Comparison of ENCODE assay signal across 3 worm cellular contexts in the genomic region with DNA sequence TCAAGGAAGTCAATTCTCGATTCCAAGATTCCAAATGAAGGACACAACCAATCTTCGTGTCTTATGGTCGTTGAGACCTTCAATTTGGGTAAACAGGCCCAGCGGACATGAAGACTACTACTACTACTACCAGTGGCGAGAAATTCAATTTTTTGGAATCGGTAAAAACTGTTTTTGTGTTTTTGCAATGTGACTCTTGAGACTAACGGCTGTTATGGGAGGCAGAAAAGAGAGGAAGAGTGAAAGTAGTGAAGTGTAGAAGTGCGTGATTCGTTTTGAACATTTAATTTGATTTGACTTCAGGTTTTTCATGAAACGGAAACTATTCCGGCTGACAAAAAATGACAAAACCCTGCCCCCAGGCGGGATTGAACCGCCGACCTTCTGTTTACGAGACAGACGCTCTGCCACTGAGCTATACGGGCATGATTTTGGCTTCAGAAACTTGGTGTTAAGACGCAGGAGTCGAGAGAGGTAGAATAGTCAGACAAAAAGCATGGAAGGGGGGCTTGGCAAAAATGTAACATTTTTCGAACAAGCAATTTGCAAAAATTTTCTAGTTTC.
A peak's percentile ranks its signal among the peaks of the same experiment; 100 is the strongest.
TF ChIP-seq lines count a peak whose summit lies in the region.

No protein-coding gene starts in this region.

TF ChIP-seq in whole organism, L1 larva, 84 proteins besides CTCF, POLR2A, EP300 and RAD21 (continued from another document and continues in another):
- no peak for TF ChIP-seq zip-4 (GFP tag; optimal IDR thresholded peaks at IDR 0.05; lab: Kevin White, UChicago)
- no peak for TF ChIP-seq ama-1 (optimal IDR thresholded peaks at IDR 0.05; lab: Kevin White, UChicago)
- peak; percentile 56 for TF ChIP-seq jun-1 (tag; optimal IDR thresholded peaks at IDR 0.05; lab: Kevin White, UChicago)
- peak in 1 of 2 experiments; percentile 36 for TF ChIP-seq mdl-1 (tag; optimal IDR thresholded peaks at IDR 0.05; lab: Kevin White, UChicago)
- no peak for TF ChIP-seq egl-27 (tag; optimal IDR thresholded peaks at IDR 0.05; lab: Kevin White, UChicago)
- no peak for TF ChIP-seq pag-3 (tag; optimal IDR thresholded peaks at IDR 0.05; lab: Kevin White, UChicago; ENCODE audit: borderline replicate concordance, insufficient read depth)
- no peak for TF ChIP-seq lin-13 (GFP tag; optimal IDR thresholded peaks at IDR 0.05; lab: Kevin White, UChicago)
- TF ChIP-seq dpl-1 (GFP tag; optimal IDR thresholded peaks at IDR 0.05; lab: Kevin White, UChicago) = peak in 2 of 3 experiments; percentile 25
- peak; percentile 57 for TF ChIP-seq lin-14 (GFP tag; optimal IDR thresholded peaks at IDR 0.05; lab: Kevin White, UChicago)
- no peak for TF ChIP-seq sup-37 (GFP tag; optimal IDR thresholded peaks at IDR 0.05; lab: Kevin White, UChicago)
- TF ChIP-seq snu-23 (GFP tag; optimal IDR thresholded peaks at IDR 0.05; lab: Kevin White, UChicago) = peak; percentile 61
- no peak for TF ChIP-seq nhr-11 (tag; optimal IDR thresholded peaks at IDR 0.05; lab: Kevin White, UChicago)
- peak; percentile 25 to 66 for TF ChIP-seq lsy-2 (tag; optimal IDR thresholded peaks at IDR 0.05; lab: Kevin White, UChicago)
- no peak for TF ChIP-seq irx-1 (tag; optimal IDR thresholded peaks at IDR 0.05; lab: Kevin White, UChicago)
- no peak for TF ChIP-seq nhr-237 (tag; optimal IDR thresholded peaks at IDR 0.05; lab: Kevin White, UChicago)
- TF ChIP-seq elt-3 (tag; optimal IDR thresholded peaks at IDR 0.05; lab: Kevin White, UChicago) = no peak
- no peak for TF ChIP-seq isw-1 (GFP tag; IDR thresholded peaks at IDR 0.05; lab: Robert Waterston, UW)
- peak; percentile 52 for TF ChIP-seq fkh-8 (tag; optimal IDR thresholded peaks at IDR 0.05; lab: Kevin White, UChicago)
- TF ChIP-seq sptf-1 (tag; optimal IDR thresholded peaks at IDR 0.05; lab: Kevin White, UChicago) = no peak
- no peak for TF ChIP-seq unc-98 (GFP tag; IDR thresholded peaks at IDR 0.05; lab: Robert Waterston, UW)
- TF ChIP-seq C34B4.2 (tag; optimal IDR thresholded peaks at IDR 0.05; lab: Kevin White, UChicago) = no peak
- TF ChIP-seq tlp-1 (tag; optimal IDR thresholded peaks at IDR 0.05; lab: Kevin White, UChicago) = no peak
- no peak for TF ChIP-seq ztf-4 (tag; optimal IDR thresholded peaks at IDR 0.05; lab: Kevin White, UChicago)
- no peak for TF ChIP-seq xbp-1 (tag; optimal IDR thresholded peaks at IDR 0.05; lab: Kevin White, UChicago)
- TF ChIP-seq nhr-19 (GFP tag; conservative IDR thresholded peaks at IDR 0.05; lab: Robert Waterston, UW) = peak; percentile 25
- peak; percentile 55 for TF ChIP-seq nhr-77 (tag; optimal IDR thresholded peaks at IDR 0.05; lab: Kevin White, UChicago)
- TF ChIP-seq unc-62 (GFP tag; optimal IDR thresholded peaks at IDR 0.05; lab: Kevin White, UChicago) = no peak
- TF ChIP-seq lin-35 (GFP tag; optimal IDR thresholded peaks at IDR 0.05; lab: Kevin White, UChicago) = peak; percentile 30 to 75
- peak; percentile 69 for TF ChIP-seq nhr-47 (tag; optimal IDR thresholded peaks at IDR 0.05; lab: Kevin White, UChicago)
- TF ChIP-seq C16A3.4 (tag; optimal IDR thresholded peaks at IDR 0.05; lab: Kevin White, UChicago) = peak; percentile 48
- TF ChIP-seq rnt-1 (tag; optimal IDR thresholded peaks at IDR 0.05; lab: Kevin White, UChicago) = peak; percentile 63
- TF ChIP-seq hlh-17 (GFP tag; optimal IDR thresholded peaks at IDR 0.05; lab: Kevin White, UChicago; ENCODE audit: borderline replicate concordance) = no peak
- TF ChIP-seq sox-4 (tag; optimal IDR thresholded peaks at IDR 0.05; lab: Kevin White, UChicago) = no peak
- TF ChIP-seq ets-5 (GFP tag; IDR thresholded peaks at IDR 0.05; lab: Robert Waterston, UW) = no peak
- no peak for TF ChIP-seq aly-2 (tag; optimal IDR thresholded peaks at IDR 0.05; lab: Kevin White, UChicago)
- TF ChIP-seq swsn-7 (tag; optimal IDR thresholded peaks at IDR 0.05; lab: Kevin White, UChicago) = peak; percentile 29
- TF ChIP-seq elt-2 (tag; optimal IDR thresholded peaks at IDR 0.05; lab: Kevin White, UChicago) = peak; percentile 18
- TF ChIP-seq ceh-82 (tag; optimal IDR thresholded peaks at IDR 0.05; lab: Kevin White, UChicago) = peak in 1 of 3 experiments; percentile 57
- no peak for TF ChIP-seq C04F5.9 (tag; optimal IDR thresholded peaks at IDR 0.05; lab: Kevin White, UChicago)
- TF ChIP-seq ceh-63 (GFP tag; optimal IDR thresholded peaks at IDR 0.05; lab: Kevin White, UChicago) = no peak
- no peak for TF ChIP-seq snpc-4 (tag; optimal IDR thresholded peaks at IDR 0.05; lab: Kevin White, UChicago)
- no peak for TF ChIP-seq zag-1 (tag; optimal IDR thresholded peaks at IDR 0.05; lab: Kevin White, UChicago)

TF ChIP-seq in whole organism, L4 larva, 104 proteins besides CTCF, POLR2A, EP300 and RAD21 (continued from another document and continues in another):
- TF ChIP-seq fkh-10 (GFP tag; optimal IDR thresholded peaks at IDR 0.05; lab: Kevin White, UChicago) = peak; percentile 30
- TF ChIP-seq daf-8 (GFP tag; IDR thresholded peaks at IDR 0.05; lab: Robert Waterston, UW) = no peak
- TF ChIP-seq T26A8.4 (GFP tag; IDR thresholded peaks at IDR 0.05; lab: Robert Waterston, UW) = peak; percentile 83
- no peak for TF ChIP-seq lin-15B (tag; optimal IDR thresholded peaks at IDR 0.05; lab: Kevin White, UChicago)
- no peak for TF ChIP-seq daf-19 (GFP tag; conservative IDR thresholded peaks at IDR 0.05; lab: Robert Waterston, UW)
- TF ChIP-seq nhr-11 (tag; optimal IDR thresholded peaks at IDR 0.05; lab: Kevin White, UChicago) = no peak
- no peak for TF ChIP-seq ceh-28 (tag; optimal IDR thresholded peaks at IDR 0.05; lab: Kevin White, UChicago)
- no peak for TF ChIP-seq lin-39 (tag; optimal IDR thresholded peaks at IDR 0.05; lab: Kevin White, UChicago)
- TF ChIP-seq php-3 (GFP tag; IDR thresholded peaks at IDR 0.05; lab: Robert Waterston, UW) = peak; percentile 50; the same call in 1 of the 2 replicates
- peak; percentile 91 for TF ChIP-seq egl-43 (GFP tag; IDR thresholded peaks at IDR 0.05; lab: Robert Waterston, UW)
- peak in 1 of 2 experiments; percentile 64 for TF ChIP-seq lsy-2 (tag; optimal IDR thresholded peaks at IDR 0.05; lab: Kevin White, UChicago)
- TF ChIP-seq jun-1 (tag; optimal IDR thresholded peaks at IDR 0.05; lab: Kevin White, UChicago) = no peak
- no peak for TF ChIP-seq zag-1 (tag; optimal IDR thresholded peaks at IDR 0.05; lab: Kevin White, UChicago)
- TF ChIP-seq Y5F2A.4 (GFP tag; optimal IDR thresholded peaks at IDR 0.05; lab: Kevin White, UChicago) = peak; percentile 45
- TF ChIP-seq dpl-1 (GFP tag; optimal IDR thresholded peaks at IDR 0.05; lab: Kevin White, UChicago) = peak; percentile 53
- TF ChIP-seq rbr-2 (tag; optimal IDR thresholded peaks at IDR 0.05; lab: Kevin White, UChicago) = peak; percentile 30
- TF ChIP-seq dmd-8 (GFP tag; IDR thresholded peaks at IDR 0.05; lab: Robert Waterston, UW) = peak; percentile 79
- no peak for TF ChIP-seq ztf-11 (tag; optimal IDR thresholded peaks at IDR 0.05; lab: Kevin White, UChicago)
- no peak for TF ChIP-seq tag-97 (GFP tag; IDR thresholded peaks at IDR 0.05; lab: Robert Waterston, UW)
- peak; percentile 75 for TF ChIP-seq mes-2 (tag; optimal IDR thresholded peaks at IDR 0.05; lab: Kevin White, UChicago; ENCODE audit: poor library complexity, severe bottlenecking)
- peak; percentile 50 for TF ChIP-seq F49E8.2 (tag; optimal IDR thresholded peaks at IDR 0.05; lab: Kevin White, UChicago; ENCODE audit: borderline replicate concordance)
- TF ChIP-seq vab-7 (GFP tag; IDR thresholded peaks at IDR 0.05; lab: Robert Waterston, UW) = peak; percentile 79
- no peak for TF ChIP-seq zip-2 (tag; optimal IDR thresholded peaks at IDR 0.05; lab: Kevin White, UChicago)
- TF ChIP-seq nhr-25 (tag; optimal IDR thresholded peaks at IDR 0.05; lab: Kevin White, UChicago; ENCODE audit: borderline replicate concordance, insufficient read depth) = peak; percentile 18
- no peak for TF ChIP-seq ces-1 (GFP tag; optimal IDR thresholded peaks at IDR 0.05; lab: Kevin White, UChicago)
- TF ChIP-seq nhr-41 (GFP tag; IDR thresholded peaks at IDR 0.05; lab: Robert Waterston, UW) = 0 out of 2 replicates have a peak, but pooled peaks have one; percentile 20
- no peak for TF ChIP-seq R02D3.7 (tag; optimal IDR thresholded peaks at IDR 0.05; lab: Kevin White, UChicago)
- TF ChIP-seq ceh-44 (GFP tag; IDR thresholded peaks at IDR 0.05; lab: Robert Waterston, UW) = peak; percentile 58; the same call in 1 of the 2 replicates
- TF ChIP-seq spr-1 (tag; optimal IDR thresholded peaks at IDR 0.05; lab: Kevin White, UChicago) = peak; percentile 66
- TF ChIP-seq zfp-3 (GFP tag; conservative IDR thresholded peaks at IDR 0.05; lab: Robert Waterston, UW) = 0 out of 2 replicates have a peak, but pooled peaks have one; percentile 28
- TF ChIP-seq lin-38 (GFP tag; IDR thresholded peaks at IDR 0.05; lab: Robert Waterston, UW) = peak; percentile 80
- TF ChIP-seq Y105C5A.15 (GFP tag; IDR thresholded peaks at IDR 0.05; lab: Robert Waterston, UW) = peak; percentile 72; the same call in 1 of the 2 replicates
- peak; percentile 30; the same call in 1 of the 2 replicates for TF ChIP-seq set-16 (GFP tag; IDR thresholded peaks at IDR 0.05; lab: Robert Waterston, UW)
- TF ChIP-seq nhr-48 (tag; optimal IDR thresholded peaks at IDR 0.05; lab: Kevin White, UChicago) = peak; percentile 62
- TF ChIP-seq nhr-42 (GFP tag; IDR thresholded peaks at IDR 0.05; lab: Robert Waterston, UW) = peak; percentile 65; the same call in 1 of the 2 replicates
- no peak for TF ChIP-seq fos-1 (tag; optimal IDR thresholded peaks at IDR 0.05; lab: Kevin White, UChicago)
- peak; percentile 3 for TF ChIP-seq lin-13 (GFP tag; optimal IDR thresholded peaks at IDR 0.05; lab: Kevin White, UChicago)
- peak; percentile 75; the same call in 1 of the 2 replicates for TF ChIP-seq ctbp-1 (GFP tag; IDR thresholded peaks at IDR 0.05; lab: Robert Waterston, UW)
- TF ChIP-seq skn-1 (tag; optimal IDR thresholded peaks at IDR 0.05; lab: Kevin White, UChicago) = no peak
- no peak for TF ChIP-seq pqm-1 (tag; optimal IDR thresholded peaks at IDR 0.05; lab: Kevin White, UChicago)
- no peak for TF ChIP-seq egl-27 (tag; optimal IDR thresholded peaks at IDR 0.05; lab: Kevin White, UChicago)
- 0 out of 2 replicates have a peak, but pooled peaks have one; percentile 16 for TF ChIP-seq lin-1 (GFP tag; IDR thresholded peaks at IDR 0.05; lab: Robert Waterston, UW)

TF ChIP-seq in whole organism, young adult, 124 proteins besides CTCF, POLR2A, EP300 and RAD21 (continued from another document and continues in another):
- no peak for TF ChIP-seq cebp-1 (GFP tag; IDR thresholded peaks at IDR 0.05; lab: Robert Waterston, UW)
- peak; percentile 66 for TF ChIP-seq cebp-1 (tag; optimal IDR thresholded peaks at IDR 0.05; lab: Kevin White, UChicago)
- TF ChIP-seq ztf-6 (GFP tag; IDR thresholded peaks at IDR 0.05; lab: Robert Waterston, UW) = no peak
- TF ChIP-seq mxl-1 (tag; optimal IDR thresholded peaks at IDR 0.05; lab: Kevin White, UChicago) = peak; percentile 52
- no peak for TF ChIP-seq unc-130 (GFP tag; optimal IDR thresholded peaks at IDR 0.05; lab: Kevin White, UChicago)
- 0 out of 2 replicates have a peak, but pooled peaks have one; percentile 54 for TF ChIP-seq ztf-25 (GFP tag; IDR thresholded peaks at IDR 0.05; lab: Robert Waterston, UW)
- no peak for TF ChIP-seq B0035.1 (tag; optimal IDR thresholded peaks at IDR 0.05; lab: Kevin White, UChicago)
- TF ChIP-seq attf-5 (GFP tag; optimal IDR thresholded peaks at IDR 0.05; lab: Kevin White, UChicago) = peak; percentile 25
- no peak for TF ChIP-seq hrde-1 (tag; optimal IDR thresholded peaks at IDR 0.05; lab: Kevin White, UChicago; ENCODE audit: borderline replicate concordance)
- TF ChIP-seq let-607 (tag; optimal IDR thresholded peaks at IDR 0.05; lab: Kevin White, UChicago) = peak in 1 of 2 experiments; percentile 48
- TF ChIP-seq mes-4 (tag; optimal IDR thresholded peaks at IDR 0.05; lab: Kevin White, UChicago) = no peak
- TF ChIP-seq repo-1 (tag; optimal IDR thresholded peaks at IDR 0.05; lab: Kevin White, UChicago) = peak; percentile 66
- no peak for TF ChIP-seq nhr-27 (tag; optimal IDR thresholded peaks at IDR 0.05; lab: Kevin White, UChicago)
- no peak for TF ChIP-seq B0019.2 (GFP tag; conservative IDR thresholded peaks at IDR 0.05; lab: Robert Waterston, UW)
- no peak for TF ChIP-seq F55B11.4 (tag; optimal IDR thresholded peaks at IDR 0.05; lab: Kevin White, UChicago; ENCODE audit: borderline replicate concordance, insufficient read depth)
- peak; percentile 27 for TF ChIP-seq lin-54 (GFP tag; optimal IDR thresholded peaks at IDR 0.05; lab: Kevin White, UChicago)
- 0 out of 2 replicates have a peak, but pooled peaks have one; percentile 34 for TF ChIP-seq B0336.3 (GFP tag; IDR thresholded peaks at IDR 0.05; lab: Robert Waterston, UW)
- TF ChIP-seq rcor-1 (GFP tag; IDR thresholded peaks at IDR 0.05; lab: Robert Waterston, UW) = peak; percentile 33; the same call in 1 of the 2 replicates
- TF ChIP-seq pha-4 (tag; optimal IDR thresholded peaks at IDR 0.05; lab: Kevin White, UChicago) = no peak
- TF ChIP-seq ama-1 (optimal IDR thresholded peaks at IDR 0.05; lab: Kevin White, UChicago) = no peak
- peak; percentile 4 to 76 for TF ChIP-seq ama-1 (GFP tag; optimal IDR thresholded peaks at IDR 0.05; lab: Kevin White, UChicago)
- 0 out of 2 replicates have a peak, but pooled peaks have one; percentile 29 for TF ChIP-seq ztf-28 (GFP tag; IDR thresholded peaks at IDR 0.05; lab: Robert Waterston, UW)
- 0 out of 2 replicates have a peak, but pooled peaks have one; percentile 53 for TF ChIP-seq lir-1 (GFP tag; conservative IDR thresholded peaks at IDR 0.05; lab: Robert Waterston, UW)
- TF ChIP-seq Y53F4B.3 (GFP tag; IDR thresholded peaks at IDR 0.05; lab: Robert Waterston, UW) = no peak
- TF ChIP-seq ZK185.1 (tag; optimal IDR thresholded peaks at IDR 0.05; lab: Kevin White, UChicago; ENCODE audit: poor library complexity, severe bottlenecking) = no peak
- TF ChIP-seq lin-40 (tag; optimal IDR thresholded peaks at IDR 0.05; lab: Kevin White, UChicago) = peak; percentile 57
- no peak for TF ChIP-seq egl-18 (GFP tag; IDR thresholded peaks at IDR 0.05; lab: Robert Waterston, UW)
- TF ChIP-seq F39B2.1 (GFP tag; IDR thresholded peaks at IDR 0.05; lab: Robert Waterston, UW) = no peak
- TF ChIP-seq madf-6 (GFP tag; IDR thresholded peaks at IDR 0.05; lab: Robert Waterston, UW) = peak; percentile 31; the same call in 1 of the 2 replicates
- TF ChIP-seq attf-3 (GFP tag; conservative IDR thresholded peaks at IDR 0.05; lab: Robert Waterston, UW) = peak; percentile 33; the same call in 1 of the 2 replicates
- TF ChIP-seq K11D2.4 (GFP tag; IDR thresholded peaks at IDR 0.05; lab: Robert Waterston, UW) = 0 out of 2 replicates have a peak, but pooled peaks have one; percentile 35
- peak; percentile 18 for TF ChIP-seq chd-7 (tag; optimal IDR thresholded peaks at IDR 0.05; lab: Kevin White, UChicago)
- TF ChIP-seq ztf-22 (GFP tag; optimal IDR thresholded peaks at IDR 0.05; lab: Kevin White, UChicago) = no peak
- no peak for TF ChIP-seq F57A8.1 (GFP tag; optimal IDR thresholded peaks at IDR 0.05; lab: Kevin White, UChicago)
- peak; percentile 69 for TF ChIP-seq him-1 (tag; optimal IDR thresholded peaks at IDR 0.05; lab: Kevin White, UChicago)
- peak; percentile 84 for TF ChIP-seq B0261.1 (tag; optimal IDR thresholded peaks at IDR 0.05; lab: Kevin White, UChicago)
- peak; percentile 6 for TF ChIP-seq snpc-1.1 (tag; optimal IDR thresholded peaks at IDR 0.05; lab: Kevin White, UChicago; ENCODE audit: insufficient read depth)
- TF ChIP-seq ztf-18 (tag; optimal IDR thresholded peaks at IDR 0.05; lab: Kevin White, UChicago) = peak; percentile 60
- TF ChIP-seq atf-7 (tag; optimal IDR thresholded peaks at IDR 0.05; lab: Kevin White, UChicago) = peak; percentile 1
- no peak for TF ChIP-seq egl-44 (GFP tag; IDR thresholded peaks at IDR 0.05; lab: Robert Waterston, UW)
- TF ChIP-seq lsy-27 (tag; optimal IDR thresholded peaks at IDR 0.05; lab: Kevin White, UChicago; ENCODE audit: borderline replicate concordance, insufficient read depth) = peak; percentile 81
- no peak for TF ChIP-seq zfh-2 (GFP tag; conservative IDR thresholded peaks at IDR 0.05; lab: Robert Waterston, UW)
- peak; percentile 41 for TF ChIP-seq snpc-4 (GFP tag; optimal IDR thresholded peaks at IDR 0.05; lab: Kevin White, UChicago)
- TF ChIP-seq snpc-4 (tag; optimal IDR thresholded peaks at IDR 0.05; lab: Kevin White, UChicago) = peak in 2 of 4 experiments; percentile 32 to 48
- no peak for TF ChIP-seq gei-17 (GFP tag; optimal IDR thresholded peaks at IDR 0.05; lab: Kevin White, UChicago)
- TF ChIP-seq sea-2 (GFP tag; IDR thresholded peaks at IDR 0.05; lab: Robert Waterston, UW) = no peak
- no peak for TF ChIP-seq madf-3 (GFP tag; IDR thresholded peaks at IDR 0.05; lab: Robert Waterston, UW)
- TF ChIP-seq F52B5.7 (tag; optimal IDR thresholded peaks at IDR 0.05; lab: Kevin White, UChicago) = no peak
